Worm (Caenorhabditis elegans) whole organism, L4 larva: ENCODE measurements around the gene F46B6.9.

Source experiments
- F26F4.8 ChIP-seq: fragments of 200-800 bp; sonication (Bioruptor generic); conservative IDR thresholded peaks from 2 replicates; pipeline ENCODE4 v1.3.6; 2022; ENCODE audit warnings: missing genetic modification characterization, missing compliant biosample characterization
- T26A8.4 ChIP-seq: fragments of 200-800 bp; sonication (Bioruptor generic); IDR thresholded peaks from 2 replicates; pipeline ENCODE4 v1.3.6; 2022; ENCODE audit warnings: missing genetic modification characterization, missing compliant biosample characterization
- Y105C5A.15 ChIP-seq: fragments of 200-800 bp; sonication (Bioruptor generic); IDR thresholded peaks from 2 replicates; pipeline ENCODE4 v1.3.6; 2022; ENCODE audit warnings: missing genetic modification characterization, missing compliant biosample characterization
- Y5F2A.4 ChIP-seq: fragments of 200-800 bp; sonication (Bioruptor generic); optimal IDR thresholded peaks from 2 replicates; lab custom pipeline; 2018; ENCODE audit warnings: mild to moderate bottlenecking, missing genetic modification characterization, missing compliant biosample characterization
- Y75B8A.6 ChIP-seq: fragments of 200-800 bp; sonication (Bioruptor generic); IDR thresholded peaks from 2 replicates; pipeline ENCODE4 v1.3.6; 2022; ENCODE audit warnings: missing genetic modification reagents, missing genetic modification characterization, missing compliant biosample characterization
- ZK546.5 ChIP-seq, 2 experiments: sonication (generic microtip); optimal IDR thresholded peaks; 2 replicates each; lab custom pipeline; 2017; ENCODE audit warnings: missing biosample characterization in 2 of 2, missing genetic modification characterization in 2 of 2
- aly-2 ChIP-seq: sonication (generic microtip); optimal IDR thresholded peaks from 2 replicates; lab custom pipeline; 2018; ENCODE audit warnings: missing biosample characterization, missing genetic modification characterization
- arid-1 ChIP-seq: fragments of 200-800 bp; sonication (Bioruptor generic); conservative IDR thresholded peaks from 2 replicates; pipeline ENCODE4 v1.3.6; 2022; ENCODE audit warnings: missing genetic modification reagents, missing genetic modification characterization, missing compliant biosample characterization
- attf-4 ChIP-seq: sonication (generic microtip); optimal IDR thresholded peaks from 3 replicates; lab custom pipeline; 2017; ENCODE audit warnings: missing biosample characterization, missing genetic modification characterization
- ceh-20 ChIP-seq: fragments of 200-800 bp; sonication (Bioruptor generic); IDR thresholded peaks from 2 replicates; pipeline ENCODE4 v1.3.6; 2022; ENCODE audit warnings: missing genetic modification reagents, missing genetic modification characterization, missing compliant biosample characterization
- ceh-28 ChIP-seq: fragments of 150-350 bp; optimal IDR thresholded peaks from 2 replicates; lab custom pipeline; 2014; ENCODE audit warnings: missing biosample characterization, missing genetic modification reagents, missing genetic modification characterization
- ceh-62 ChIP-seq: sonication (generic microtip); optimal IDR thresholded peaks from 2 replicates; lab custom pipeline; 2017; ENCODE audit warnings: missing biosample characterization, missing genetic modification characterization
- ctbp-1 ChIP-seq: fragments of 200-800 bp; sonication (Bioruptor generic); IDR thresholded peaks from 2 replicates; pipeline ENCODE4 v1.3.6; 2022; ENCODE audit warnings: missing genetic modification reagents, missing genetic modification characterization, missing compliant biosample characterization
- daf-8 ChIP-seq: fragments of 200-800 bp; sonication (Bioruptor generic); IDR thresholded peaks from 2 replicates; pipeline ENCODE4 v1.3.6; 2022; ENCODE audit warnings: missing genetic modification characterization, missing compliant biosample characterization
- dpl-1 ChIP-seq: fragments of 150-350 bp; optimal IDR thresholded peaks from 2 replicates; lab custom pipeline; 2014; ENCODE audit warnings: missing biosample characterization, missing genetic modification reagents, missing genetic modification characterization
- duxl-1 ChIP-seq: sonication (generic microtip); optimal IDR thresholded peaks from 2 replicates; lab custom pipeline; 2016; ENCODE audit warnings: mild to moderate bottlenecking, missing genetic modification characterization, moderate library complexity, missing compliant biosample characterization; ENCODE audit not compliant: poor library complexity
- dve-1 ChIP-seq: sonication (generic microtip); optimal IDR thresholded peaks from 2 replicates; lab custom pipeline; 2017; ENCODE audit warnings: antibody characterized with exemption, mild to moderate bottlenecking, missing genetic modification characterization, missing compliant biosample characterization; ENCODE audit not compliant: insufficient read depth
- fos-1 ChIP-seq: fragments of 150-350 bp; optimal IDR thresholded peaks from 2 replicates; lab custom pipeline; 2014; ENCODE audit warnings: missing biosample characterization, missing genetic modification characterization
- lin-1 ChIP-seq: fragments of 200-800 bp; sonication (Bioruptor generic); IDR thresholded peaks from 2 replicates; pipeline ENCODE4 v1.3.6; 2022; ENCODE audit warnings: missing genetic modification reagents, missing genetic modification characterization, missing compliant biosample characterization
- lin-38 ChIP-seq: fragments of 200-800 bp; sonication (Bioruptor generic); IDR thresholded peaks from 2 replicates; pipeline ENCODE4 v1.3.6; 2022; ENCODE audit warnings: missing genetic modification reagents, missing genetic modification characterization, missing compliant biosample characterization
- lin-39 ChIP-seq: fragments of 150-350 bp; optimal IDR thresholded peaks from 2 replicates; lab custom pipeline; 2014; ENCODE audit warnings: missing biosample characterization, missing genetic modification reagents, missing genetic modification characterization
- mdl-1 ChIP-seq, 2 experiments: fragments of 150-350 bp in 1 of 2; sonication (generic microtip) in 1 of 2; optimal IDR thresholded peaks; 2 replicates each; lab custom pipeline; 2014 to 2017; ENCODE audit warnings: missing biosample characterization in 2 of 2, missing genetic modification characterization in 2 of 2
- mxl-2 ChIP-seq: fragments of 200-800 bp; sonication (Bioruptor generic); conservative IDR thresholded peaks from 2 replicates; pipeline ENCODE4 v1.3.6; 2022; ENCODE audit warnings: missing genetic modification reagents, missing genetic modification characterization, missing compliant biosample characterization
- mxl-3 ChIP-seq: fragments of 200-800 bp; sonication (Bioruptor generic); optimal IDR thresholded peaks from 2 replicates; lab custom pipeline; 2018; ENCODE audit warnings: mild to moderate bottlenecking, missing genetic modification characterization, missing compliant biosample characterization
- nhr-10 ChIP-seq: fragments of 150-350 bp; optimal IDR thresholded peaks from 2 replicates; lab custom pipeline; 2014; ENCODE audit warnings: missing biosample characterization, missing genetic modification characterization
- nhr-11 ChIP-seq: fragments of 150-350 bp; optimal IDR thresholded peaks from 2 replicates; lab custom pipeline; 2014; ENCODE audit warnings: missing biosample characterization, missing genetic modification characterization
- nhr-25 ChIP-seq: sonication (generic microtip); optimal IDR thresholded peaks from 2 replicates; lab custom pipeline; 2017; ENCODE audit warnings: missing genetic modification characterization, mild to moderate bottlenecking, missing compliant biosample characterization, antibody characterized with exemption, moderate library complexity, borderline replicate concordance; ENCODE audit not compliant: insufficient read depth
- nhr-41 ChIP-seq: fragments of 200-800 bp; sonication (Bioruptor generic); IDR thresholded peaks from 2 replicates; pipeline ENCODE4 v1.3.6; 2022; ENCODE audit warnings: missing genetic modification reagents, missing genetic modification characterization, missing compliant biosample characterization
- nhr-77 ChIP-seq: fragments of 150-350 bp; optimal IDR thresholded peaks from 2 replicates; lab custom pipeline; 2014; ENCODE audit warnings: missing biosample characterization, missing genetic modification characterization
- pqm-1 ChIP-seq: sonication (generic microtip); optimal IDR thresholded peaks from 2 replicates; lab custom pipeline; 2017; ENCODE audit warnings: missing biosample characterization, missing genetic modification characterization
- saeg-2 ChIP-seq: fragments of 200-800 bp; sonication (Bioruptor generic); IDR thresholded peaks from 2 replicates; pipeline ENCODE4 v1.3.6; 2022; ENCODE audit warnings: missing genetic modification reagents, missing genetic modification characterization, missing compliant biosample characterization
- set-16 ChIP-seq: fragments of 200-800 bp; sonication (Bioruptor generic); IDR thresholded peaks from 2 replicates; pipeline ENCODE4 v1.3.6; 2022; ENCODE audit warnings: missing genetic modification reagents, missing genetic modification characterization, missing compliant biosample characterization
- snpc-4 ChIP-seq: fragments of 150-350 bp; optimal IDR thresholded peaks from 2 replicates; lab custom pipeline; 2014; ENCODE audit warnings: missing biosample characterization, missing genetic modification characterization
- spr-1 ChIP-seq: sonication (generic microtip); optimal IDR thresholded peaks from 2 replicates; lab custom pipeline; 2016; ENCODE audit warnings: mild to moderate bottlenecking, missing genetic modification characterization, missing compliant biosample characterization
- unc-39 ChIP-seq: sonication (generic microtip); optimal IDR thresholded peaks from 2 replicates; lab custom pipeline; 2017; ENCODE audit warnings: missing biosample characterization, missing genetic modification characterization
- vab-7 ChIP-seq: fragments of 200-800 bp; sonication (Bioruptor generic); IDR thresholded peaks from 2 replicates; pipeline ENCODE4 v1.3.6; 2022; ENCODE audit warnings: missing genetic modification reagents, missing genetic modification characterization, missing compliant biosample characterization
- zag-1 ChIP-seq: fragments of 150-350 bp; optimal IDR thresholded peaks from 2 replicates; lab custom pipeline; 2014; ENCODE audit warnings: missing biosample characterization, missing genetic modification characterization
- zip-2 ChIP-seq: fragments of 150-350 bp; optimal IDR thresholded peaks from 2 replicates; lab custom pipeline; 2014; ENCODE audit warnings: missing biosample characterization, missing genetic modification characterization

The F46B6.9 gene

ce11 chrV:9796562-9796961, at the start of gene F46B6.9:
TSS of gene F46B6.9 (plus strand) at chrV:9796862.
- TF ChIP-seq Y105C5A.15 (no peak), ctbp-1 (GFP tag; lab: Robert Waterston, UW) (no peak), Y75B8A.6 (no peak), nhr-41 (GFP tag; lab: Robert Waterston, UW) (no peak), daf-8 (GFP tag; lab: Robert Waterston, UW) (no peak), saeg-2 (GFP tag; lab: Robert Waterston, UW) (no peak), ceh-20 (GFP tag; lab: Robert Waterston, UW) (no peak), zag-1 (tag; lab: Kevin White, UChicago) (no peak), lin-38 (no peak), ceh-62 (tag; lab: Kevin White, UChicago) (no peak), ZK546.5 (tag; optimal IDR thresholded peaks at IDR 0.05; lab: Kevin White, UChicago) (no peak), spr-1 (tag; lab: Kevin White, UChicago) (no peak), set-16 (GFP tag; lab: Robert Waterston, UW) (no peak)

ce11 chrV:9750308-9750707, 46.4 kb upstream of the F46B6.9 start, which contains the start of gene F58E6.4:
TSS of gene F58E6.4 (minus strand) at chrV:9750408.
- TF ChIP-seq mdl-1 (tag; optimal IDR thresholded peaks at IDR 0.05; lab: Kevin White, UChicago) (no peak), dpl-1 (GFP tag; lab: Kevin White, UChicago) (no peak), Y5F2A.4 (no peak), aly-2 (tag; lab: Kevin White, UChicago) (no peak), mxl-2 (GFP tag; lab: Robert Waterston, UW) (no peak), nhr-77 (tag; lab: Kevin White, UChicago) (no peak), nhr-10 (tag; lab: Kevin White, UChicago) (no peak), zip-2 (tag; lab: Kevin White, UChicago) (no peak), F26F4.8 (GFP tag; lab: Robert Waterston, UW) (no peak), fos-1 (tag; lab: Kevin White, UChicago) (no peak), T26A8.4 (no peak)

ce11 chrV:9752918-9753317, 43.7 kb upstream of the F46B6.9 start, which contains the start of gene F58E6.6:
TSS of gene F58E6.6 (minus strand) at chrV:9753018.
- TF ChIP-seq nhr-25 (tag; lab: Kevin White, UChicago) (no peak), attf-4 (tag; lab: Kevin White, UChicago) (no peak), unc-39 (tag; lab: Kevin White, UChicago) (no peak), spr-1 (tag; lab: Kevin White, UChicago) (no peak), dve-1 (tag; lab: Kevin White, UChicago) (no peak), mxl-3 (GFP tag; lab: Kevin White, UChicago) (no peak), duxl-1 (tag; lab: Kevin White, UChicago) (no peak), pqm-1 (tag; lab: Kevin White, UChicago) (no peak), zag-1 (tag; lab: Kevin White, UChicago) (no peak), mdl-1 (tag; optimal IDR thresholded peaks at IDR 0.05; lab: Kevin White, UChicago) (no peak), ceh-28 (no peak), lin-38 (no peak), lin-1 (GFP tag; lab: Robert Waterston, UW) (no peak), nhr-11 (tag; lab: Kevin White, UChicago) (no peak), arid-1 (GFP tag; lab: Robert Waterston, UW) (no peak), aly-2 (tag; lab: Kevin White, UChicago) (no peak), snpc-4 (tag; lab: Kevin White, UChicago) (no peak), lin-39 (tag; lab: Kevin White, UChicago) (no peak), vab-7 (GFP tag; lab: Robert Waterston, UW) (no peak)
